Fruit fly (Drosophila melanogaster) S2 (cell line): Measurements from ENCODE around the gene Hrd3.

Experiments used
- CG8478 ChIP-seq: fragments of >200 bp; optimal IDR thresholded peaks from 2 replicates; lab custom pipeline; 2018
- CTCF ChIP-seq, 2 experiments: fragments of >200 bp; optimal IDR thresholded peaks; 2 replicates each; lab custom pipeline; 2018

The Hrd3 gene

dm6 chr3R:23780757-23781156 is 22.4 kb upstream of the Hrd3 start:
- TF ChIP-seq CTCF (optimal IDR thresholded peaks at IDR 0.05; lab: Kevin White, UChicago) (no peak), CG8478 (lab: Kevin White, UChicago) (no peak)

- no peak for TF ChIP-seq CG8478 (lab: Kevin White, UChicago)
- TF ChIP-seq CTCF (optimal IDR thresholded peaks at IDR 0.05; lab: Kevin White, UChicago), result no peak
Measured at dm6 chr3R:23773610-23774364, 15.4 kb upstream of the Hrd3 start, which contains the start of gene CG10208. Gene CG10208 (minus strand): TSS chr3R:23774127.

- no peak for TF ChIP-seq CTCF (optimal IDR thresholded peaks at IDR 0.05; lab: Kevin White, UChicago)
- TF ChIP-seq CG8478 (lab: Kevin White, UChicago), result no peak
Measured at dm6 chr3R:23772808-23773207, 14.5 kb upstream of the Hrd3 start, which contains the start of gene tst. Gene tst (minus strand): TSS chr3R:23772859.

dm6 chr3R:23767417-23767853 is 9.1 kb upstream of the Hrd3 start, which contains the start of the genes CG10214 and CG10375:
Gene CG10214 (minus strand): TSS chr3R:23767488.
Gene CG10375 (plus strand): TSS chr3R:23767712.
- no peak for TF ChIP-seq CG8478 (lab: Kevin White, UChicago)
- TF ChIP-seq CTCF (optimal IDR thresholded peaks at IDR 0.05; lab: Kevin White, UChicago), result no peak

- TF ChIP-seq CTCF (optimal IDR thresholded peaks at IDR 0.05; lab: Kevin White, UChicago) (no peak), CG8478 (lab: Kevin White, UChicago) (no peak)
Measured at dm6 chr3R:23763622-23764273, 5.4 kb upstream of the Hrd3 start, which contains the start of gene Lsd-1. Gene Lsd-1 (plus strand): TSS chr3R:23763857.

dm6 chr3R:23763015-23763414 is 4.7 kb upstream of the Hrd3 start, which contains the start of gene udt:
Gene udt (minus strand): TSS chr3R:23763263.
- TF ChIP-seq CTCF (optimal IDR thresholded peaks at IDR 0.05; lab: Kevin White, UChicago) (no peak), CG8478 (lab: Kevin White, UChicago) (no peak)

- TF ChIP-seq CG8478 (lab: Kevin White, UChicago) (no peak), CTCF (optimal IDR thresholded peaks at IDR 0.05; lab: Kevin White, UChicago) (no peak)
Measured at dm6 chr3R:23760219-23761018, 2.1 kb upstream of the Hrd3 start, which contains the start of gene SdhD. Gene SdhD (minus strand): TSS chr3R:23760600.

- TF ChIP-seq CTCF (optimal IDR thresholded peaks at IDR 0.05; lab: Kevin White, UChicago) (peak in 1 of 2 experiments; percentile 4), CG8478 (lab: Kevin White, UChicago) (no peak)
Measured at dm6 chr3R:23752728-23753127, 5.6 kb downstream of the Hrd3 start, which contains the start of the genes RanBP3 and Rpt5. Gene RanBP3 (minus strand): TSS chr3R:23752834. Gene Rpt5 (plus strand): TSS chr3R:23752876.

- TF ChIP-seq CTCF (optimal IDR thresholded peaks at IDR 0.05; lab: Kevin White, UChicago) (no peak), CG8478 (lab: Kevin White, UChicago) (no peak)
Measured at dm6 chr3R:23747446-23747845, 10.9 kb downstream of the Hrd3 start.

dm6 chr3R:23740968-23741367 is 17.4 kb downstream of the Hrd3 start:
- TF ChIP-seq CTCF (optimal IDR thresholded peaks at IDR 0.05; lab: Kevin White, UChicago), result no peak
- no peak for TF ChIP-seq CG8478 (lab: Kevin White, UChicago)

dm6 chr3R:23737676-23738574 is 20.4 kb downstream of the Hrd3 start:
- TF ChIP-seq CTCF (optimal IDR thresholded peaks at IDR 0.05; lab: Kevin White, UChicago) (no peak), CG8478 (lab: Kevin White, UChicago) (no peak)

- TF ChIP-seq CG8478 (lab: Kevin White, UChicago) (no peak), CTCF (optimal IDR thresholded peaks at IDR 0.05; lab: Kevin White, UChicago) (no peak)
Measured at dm6 chr3R:23736365-23736764, 22.0 kb downstream of the Hrd3 start.

dm6 chr3R:23735648-23736047 is 22.7 kb downstream of the Hrd3 start:
- TF ChIP-seq CTCF (optimal IDR thresholded peaks at IDR 0.05; lab: Kevin White, UChicago) (no peak), CG8478 (lab: Kevin White, UChicago) (no peak)
